Fruit fly (Drosophila melanogaster): ENCODE data around the gene GAA1.

The GAA1 gene

dm6 chrX:5876584-5876983, 3.4 kb upstream of the GAA1 start, which contains the start of gene mof:
TSS of gene mof (minus strand) at chrX:5876853.
- TF ChIP-seq dac (GFP tag; optimal IDR thresholded peaks at IDR 0.05) (no peak), CG1621 (tag; optimal IDR thresholded peaks at IDR 0.05) (peak; percentile 90), ss (GFP tag; optimal IDR thresholded peaks at IDR 0.05) (no peak), CG8119 (GFP tag; IDR thresholded peaks at IDR 0.05) (no peak), Eip78C (GFP tag) (peak; percentile 13)

dm6 chrX:5868795-5869194, 4.4 kb downstream of the GAA1 start, which contains the start of gene CG15764:
TSS of gene CG15764 (plus strand) at chrX:5869095.
- TF ChIP-seq Smox (GFP tag; optimal IDR thresholded peaks at IDR 0.05) (no peak), CG34406 (GFP tag; optimal IDR thresholded peaks at IDR 0.05) (no peak), Ets96B (tag; optimal IDR thresholded peaks at IDR 0.05) (no peak), topi (GFP tag; optimal IDR thresholded peaks at IDR 0.05) (no peak), Eip78C (GFP tag) (no peak), OdsH (GFP tag; optimal IDR thresholded peaks at IDR 0.05) (no peak), dsx (GFP tag; optimal IDR thresholded peaks at IDR 0.05; ENCODE audit: poor library complexity, severe bottlenecking) (no peak), fkh (GFP tag; optimal IDR thresholded peaks at IDR 0.05) (no peak), vri (GFP tag; optimal IDR thresholded peaks at IDR 0.05) (no peak), CG31627 (GFP tag; optimal IDR thresholded peaks at IDR 0.05) (no peak), Hr4 (GFP tag; optimal IDR thresholded peaks at IDR 0.05) (no peak), Hr38 (GFP tag; optimal IDR thresholded peaks at IDR 0.05) (no peak), svp (GFP tag) (no peak), CG8632 (GFP tag; optimal IDR thresholded peaks at IDR 0.05) (no peak), CG11294 (GFP tag; IDR thresholded peaks at IDR 0.05) (no peak), Sox14 (GFP tag; optimal IDR thresholded peaks at IDR 0.05) (no peak)

dm6 chrX:5866095-5866494, 7.1 kb downstream of the GAA1 start:
- TF ChIP-seq CG32006 (GFP tag; optimal IDR thresholded peaks at IDR 0.05) (peak; percentile 26), CG4318 (GFP tag; optimal IDR thresholded peaks at IDR 0.05) (no peak), ss (GFP tag; optimal IDR thresholded peaks at IDR 0.05) (no peak), Sox14 (GFP tag; optimal IDR thresholded peaks at IDR 0.05) (no peak), Eip78C (GFP tag) (peak; percentile 11), CG34406 (GFP tag; optimal IDR thresholded peaks at IDR 0.05) (no peak), CG3032 (tag; optimal IDR thresholded peaks at IDR 0.05) (no peak), Lpt (GFP tag; optimal IDR thresholded peaks at IDR 0.05) (no peak), CG8119 (GFP tag; IDR thresholded peaks at IDR 0.05) (0 out of 3 replicates have a peak, but pooled peaks have one; percentile 16), CG9139 (GFP tag; optimal IDR thresholded peaks at IDR 0.05) (no peak)

- TF ChIP-seq CG10631 (GFP tag; optimal IDR thresholded peaks at IDR 0.05) (no peak), Hr4 (GFP tag; optimal IDR thresholded peaks at IDR 0.05) (no peak), Blimp-1 (GFP tag; optimal IDR thresholded peaks at IDR 0.05) (no peak), CG15336 (GFP tag; IDR thresholded peaks at IDR 0.05) (no peak), CG6854 (GFP tag; optimal IDR thresholded peaks at IDR 0.05) (no peak), ss (GFP tag; optimal IDR thresholded peaks at IDR 0.05) (no peak), net (GFP tag; optimal IDR thresholded peaks at IDR 0.05) (no peak), Hr39 (GFP tag; optimal IDR thresholded peaks at IDR 0.05) (no peak), pdm3 (GFP tag; optimal IDR thresholded peaks at IDR 0.05) (no peak), fd85E (GFP tag; optimal IDR thresholded peaks at IDR 0.05) (no peak), topi (GFP tag; optimal IDR thresholded peaks at IDR 0.05) (no peak), CG9139 (GFP tag; optimal IDR thresholded peaks at IDR 0.05) (no peak), CG10669 (GFP tag; optimal IDR thresholded peaks at IDR 0.05) (no peak), Gug (GFP tag; IDR thresholded peaks at IDR 0.05) (no peak), CG11294 (GFP tag; IDR thresholded peaks at IDR 0.05) (no peak), acj6 (GFP tag; optimal IDR thresholded peaks at IDR 0.05) (no peak), Ets21C (GFP tag; optimal IDR thresholded peaks at IDR 0.05) (no peak)
Measured at dm6 chrX:5865051-5865450, 8.1 kb downstream of the GAA1 start, which contains the start of gene CG43137. TSS of gene CG43137 (minus strand) at chrX:5865151.
